Worm (Caenorhabditis elegans): ENCODE results near the gene rcs-1.

Gene rcs-1

ce11 chrX:8786687-8787086, 41.7 kb downstream of the rcs-1 start:
- TF ChIP-seq ama-1 (optimal IDR thresholded peaks at IDR 0.05) (no peak), B0310.2 (tag; optimal IDR thresholded peaks at IDR 0.05) (no peak), hmbx-1 (tag; optimal IDR thresholded peaks at IDR 0.05) (no peak), aly-1 (tag; optimal IDR thresholded peaks at IDR 0.05) (no peak), flt-1 (GFP tag; IDR thresholded peaks at IDR 0.05) (no peak)

- no peak for TF ChIP-seq ama-1 (optimal IDR thresholded peaks at IDR 0.05)
- TF ChIP-seq hmg-4 (GFP tag; optimal IDR thresholded peaks at IDR 0.05) = no peak
- no peak for TF ChIP-seq B0310.2 (tag; optimal IDR thresholded peaks at IDR 0.05)
- no peak for TF ChIP-seq hnd-1 (tag; optimal IDR thresholded peaks at IDR 0.05)
- no peak for TF ChIP-seq F13C5.2 (tag; optimal IDR thresholded peaks at IDR 0.05)
- TF ChIP-seq hmbx-1 (tag; optimal IDR thresholded peaks at IDR 0.05) = no peak
- TF ChIP-seq ceh-36 (tag; optimal IDR thresholded peaks at IDR 0.05) = no peak
- no peak for TF ChIP-seq ets-7 (tag; optimal IDR thresholded peaks at IDR 0.05)
- no peak for TF ChIP-seq tbx-37 (GFP tag; conservative IDR thresholded peaks at IDR 0.05)
- TF ChIP-seq scrt-1 (GFP tag; IDR thresholded peaks at IDR 0.05) = no peak
- TF ChIP-seq tbx-11 (GFP tag; IDR thresholded peaks at IDR 0.05) = no peak
- no peak for TF ChIP-seq ceh-13 (GFP tag; optimal IDR thresholded peaks at IDR 0.05)
These were observed 44.1 kb downstream of the rcs-1 start, which contains the start of gene ZK721.3 for ce11 chrX:8784234-8784633. TSS of gene ZK721.3 (plus strand) at chrX:8784534.

- no peak for TF ChIP-seq aly-1 (tag; optimal IDR thresholded peaks at IDR 0.05)
- no peak for TF ChIP-seq F13C5.2 (tag; optimal IDR thresholded peaks at IDR 0.05)
- no peak for TF ChIP-seq ama-1 (optimal IDR thresholded peaks at IDR 0.05)
- no peak for TF ChIP-seq flt-1 (GFP tag; IDR thresholded peaks at IDR 0.05)
- TF ChIP-seq hmbx-1 (tag; optimal IDR thresholded peaks at IDR 0.05) = no peak
- TF ChIP-seq pes-1 (GFP tag; IDR thresholded peaks at IDR 0.05) = no peak
- TF ChIP-seq scrt-1 (GFP tag; IDR thresholded peaks at IDR 0.05) = no peak
- TF ChIP-seq tbx-37 (GFP tag; conservative IDR thresholded peaks at IDR 0.05) = no peak
- TF ChIP-seq ets-7 (tag; optimal IDR thresholded peaks at IDR 0.05) = no peak
These were observed 49.8 kb downstream of the rcs-1 start, which contains the start of gene ZK721.4 for ce11 chrX:8778558-8778957. TSS of gene ZK721.4 (plus strand) at chrX:8778858.

All from whole organism, early embryonic.